Fruit fly (Drosophila melanogaster) Kc167 (cell line): ENCODE measurements around the gene CG17996.

Experiments
- Myc ChIP-seq: fragments of >200 bp; optimal IDR thresholded peaks from 2 replicates; lab custom pipeline; 2017; ENCODE audit warnings: missing external identifiers
- Sin3A ChIP-seq: fragments of >200 bp; optimal IDR thresholded peaks from 2 replicates; lab custom pipeline; 2018; ENCODE audit warnings: missing external identifiers
- h ChIP-seq: fragments of >200 bp; optimal IDR thresholded peaks from 3 replicates; lab custom pipeline; 2018; ENCODE audit warnings: missing external identifiers
- insv ChIP-seq: fragments of >200 bp; optimal IDR thresholded peaks from 3 replicates; lab custom pipeline; 2018; ENCODE audit warnings: missing external identifiers
- psq ChIP-seq: fragments of >200 bp; optimal IDR thresholded peaks from 2 replicates; lab custom pipeline; 2017; ENCODE audit warnings: missing external identifiers
- ttk ChIP-seq: sonication (Bioruptor generic); optimal IDR thresholded peaks from 2 replicates; lab custom pipeline; 2017; ENCODE audit warnings: missing external identifiers

Gene CG17996

dm6 chr2L:16715133-16715833, 15.6 kb downstream of the CG17996 start:
- no peak for TF ChIP-seq Sin3A (lab: Kevin White, UChicago)
- TF ChIP-seq ttk, result no peak
- TF ChIP-seq insv (lab: Kevin White, UChicago), result no peak
- TF ChIP-seq Myc, result no peak
- TF ChIP-seq psq (lab: Kevin White, UChicago), result no peak
- no peak for TF ChIP-seq h

- TF ChIP-seq insv (lab: Kevin White, UChicago) (no peak), psq (lab: Kevin White, UChicago) (no peak), Sin3A (lab: Kevin White, UChicago) (no peak), Myc (no peak), ttk (no peak)
Observed at dm6 chr2L:16713929-16714328, 16.9 kb downstream of the CG17996 start.

dm6 chr2L:16711891-16712290, 18.9 kb downstream of the CG17996 start:
- TF ChIP-seq ttk (no peak), psq (lab: Kevin White, UChicago) (no peak), Sin3A (lab: Kevin White, UChicago) (no peak), Myc (no peak), h (no peak), insv (lab: Kevin White, UChicago) (no peak)

dm6 chr2L:16710677-16711076, 20.2 kb downstream of the CG17996 start:
- TF ChIP-seq h, result no peak
- no peak for TF ChIP-seq psq (lab: Kevin White, UChicago)
- no peak for TF ChIP-seq Myc
- TF ChIP-seq Sin3A (lab: Kevin White, UChicago), result no peak
- no peak for TF ChIP-seq ttk
- TF ChIP-seq insv (lab: Kevin White, UChicago), result no peak

dm6 chr2L:16710234-16710633, 20.6 kb downstream of the CG17996 start:
- no peak for TF ChIP-seq psq (lab: Kevin White, UChicago)
- TF ChIP-seq insv (lab: Kevin White, UChicago), result no peak
- no peak for TF ChIP-seq Myc
- no peak for TF ChIP-seq ttk
- no peak for TF ChIP-seq Sin3A (lab: Kevin White, UChicago)
- no peak for TF ChIP-seq h

- no peak for TF ChIP-seq psq (lab: Kevin White, UChicago)
- TF ChIP-seq ttk, result no peak
- TF ChIP-seq h, result no peak
- no peak for TF ChIP-seq insv (lab: Kevin White, UChicago)
- no peak for TF ChIP-seq Sin3A (lab: Kevin White, UChicago)
- TF ChIP-seq Myc, result no peak
Observed at dm6 chr2L:16709693-16710092, 21.1 kb downstream of the CG17996 start.

dm6 chr2L:16706882-16707775, 23.7 kb downstream of the CG17996 start:
- no peak for TF ChIP-seq ttk
- no peak for TF ChIP-seq psq (lab: Kevin White, UChicago)
- TF ChIP-seq insv (lab: Kevin White, UChicago), result no peak
- no peak for TF ChIP-seq Myc
- no peak for TF ChIP-seq h
- TF ChIP-seq Sin3A (lab: Kevin White, UChicago), result no peak

dm6 chr2L:16703753-16704152, 27.1 kb downstream of the CG17996 start:
- TF ChIP-seq ttk (no peak), psq (lab: Kevin White, UChicago) (peak; percentile 53)

- TF ChIP-seq Sin3A (lab: Kevin White, UChicago), result no peak
- no peak for TF ChIP-seq Myc
- peak; percentile 46 for TF ChIP-seq psq (lab: Kevin White, UChicago)
- TF ChIP-seq h, result no peak
Observed at dm6 chr2L:16703008-16703510, 27.8 kb downstream of the CG17996 start.

- TF ChIP-seq insv (lab: Kevin White, UChicago) (no peak), Myc (no peak), ttk (no peak), Sin3A (lab: Kevin White, UChicago) (no peak), h (no peak), psq (lab: Kevin White, UChicago) (no peak)
Observed at dm6 chr2L:16690619-16690908, 40.3 kb downstream of the CG17996 start.

- TF ChIP-seq psq (lab: Kevin White, UChicago) (no peak), Myc (no peak), h (no peak)
Observed at dm6 chr2L:16689800-16690618, 40.8 kb downstream of the CG17996 start.

- TF ChIP-seq psq (lab: Kevin White, UChicago) (no peak), Myc (no peak), h (no peak), insv (lab: Kevin White, UChicago) (no peak), Sin3A (lab: Kevin White, UChicago) (no peak), ttk (no peak)
Observed at dm6 chr2L:16687863-16688262, 43.0 kb downstream of the CG17996 start.
